Worm (Caenorhabditis elegans) whole organism, L4 larva: ENCODE data around the gene ZC374.2.

ENCODE experiments used
- D1046.2 ChIP-seq: fragments of 200-800 bp; sonication (Bioruptor generic); IDR thresholded peaks from 2 replicates; pipeline ENCODE4 v1.3.6; 2022; ENCODE audit warnings: missing genetic modification characterization, missing compliant biosample characterization
- F26F4.8 ChIP-seq: fragments of 200-800 bp; sonication (Bioruptor generic); conservative IDR thresholded peaks from 2 replicates; pipeline ENCODE4 v1.3.6; 2022; ENCODE audit warnings: missing genetic modification characterization, missing compliant biosample characterization
- T20F7.1 ChIP-seq: fragments of 200-800 bp; sonication (Bioruptor generic); optimal IDR thresholded peaks from 2 replicates; lab custom pipeline; 2018; ENCODE audit warnings: mild to moderate bottlenecking, missing genetic modification characterization, missing compliant biosample characterization
- Y105C5A.15 ChIP-seq: fragments of 200-800 bp; sonication (Bioruptor generic); IDR thresholded peaks from 2 replicates; pipeline ENCODE4 v1.3.6; 2022; ENCODE audit warnings: missing genetic modification characterization, missing compliant biosample characterization
- ZK546.5 ChIP-seq, 2 experiments: sonication (generic microtip); optimal IDR thresholded peaks; 2 replicates each; lab custom pipeline; 2017; ENCODE audit warnings: missing biosample characterization in 2 of 2, missing genetic modification characterization in 2 of 2
- aha-1 ChIP-seq: fragments of 150-350 bp; peaks from one replicate; lab custom pipeline; 2014; ENCODE audit warnings: missing biosample characterization, missing genetic modification characterization
- aly-2 ChIP-seq: sonication (generic microtip); optimal IDR thresholded peaks from 2 replicates; lab custom pipeline; 2018; ENCODE audit warnings: missing biosample characterization, missing genetic modification characterization
- ceh-44 ChIP-seq: fragments of 200-800 bp; sonication (Bioruptor generic); IDR thresholded peaks from 2 replicates; pipeline ENCODE4 v1.3.6; 2022; ENCODE audit warnings: missing genetic modification reagents, missing genetic modification characterization, missing compliant biosample characterization
- ctbp-1 ChIP-seq: fragments of 200-800 bp; sonication (Bioruptor generic); IDR thresholded peaks from 2 replicates; pipeline ENCODE4 v1.3.6; 2022; ENCODE audit warnings: missing genetic modification reagents, missing genetic modification characterization, missing compliant biosample characterization
- daf-16 ChIP-seq, 3 experiments: sonication (generic microtip); optimal IDR thresholded peaks; 2 replicates each; lab custom pipeline; 2016 to 2017; ENCODE audit warnings: missing genetic modification characterization in 3 of 3, missing genetic modification reagents in 3 of 3, mild to moderate bottlenecking in 2 of 3, missing compliant biosample characterization in 2 of 3, missing biosample characterization in 1 of 3, moderate library complexity in 1 of 3
- dmd-6 ChIP-seq: fragments of 200-800 bp; sonication (Bioruptor generic); IDR thresholded peaks from 2 replicates; pipeline ENCODE4 v1.3.6; 2022; ENCODE audit warnings: missing genetic modification reagents, missing genetic modification characterization, missing compliant biosample characterization
- dmd-8 ChIP-seq: fragments of 200-800 bp; sonication (Bioruptor generic); IDR thresholded peaks from 2 replicates; pipeline ENCODE4 v1.3.6; 2022; ENCODE audit warnings: missing genetic modification characterization, missing compliant biosample characterization
- dpl-1 ChIP-seq: fragments of 150-350 bp; optimal IDR thresholded peaks from 2 replicates; lab custom pipeline; 2014; ENCODE audit warnings: missing biosample characterization, missing genetic modification reagents, missing genetic modification characterization
- dve-1 ChIP-seq: sonication (generic microtip); optimal IDR thresholded peaks from 2 replicates; lab custom pipeline; 2017; ENCODE audit warnings: antibody characterized with exemption, mild to moderate bottlenecking, missing genetic modification characterization, missing compliant biosample characterization; ENCODE audit not compliant: insufficient read depth
- egl-43 ChIP-seq: fragments of 200-800 bp; sonication (Bioruptor generic); IDR thresholded peaks from 2 replicates; pipeline ENCODE4 v1.3.6; 2022; ENCODE audit warnings: missing genetic modification reagents, missing genetic modification characterization, missing compliant biosample characterization
- gei-8 ChIP-seq: fragments of 200-800 bp; sonication (Bioruptor generic); optimal IDR thresholded peaks from 2 replicates; lab custom pipeline; 2018; ENCODE audit warnings: mild to moderate bottlenecking, missing genetic modification characterization, missing compliant biosample characterization
- hlh-11 ChIP-seq: fragments of 200-800 bp; sonication (Bioruptor generic); optimal IDR thresholded peaks from 2 replicates; lab custom pipeline; 2018; ENCODE audit warnings: mild to moderate bottlenecking, missing genetic modification characterization, missing compliant biosample characterization
- jun-1 ChIP-seq: fragments of 150-350 bp; optimal IDR thresholded peaks from 2 replicates; lab custom pipeline; 2014; ENCODE audit warnings: missing biosample characterization, missing genetic modification reagents, missing genetic modification characterization
- lin-15B ChIP-seq: fragments of 150-350 bp; sonication (generic microtip); optimal IDR thresholded peaks from 3 replicates; lab custom pipeline; 2014; ENCODE audit warnings: missing biosample characterization, missing genetic modification characterization
- lin-29 ChIP-seq: fragments of 200-800 bp; sonication (Bioruptor generic); IDR thresholded peaks from 2 replicates; pipeline ENCODE4 v1.3.6; 2022; ENCODE audit warnings: missing genetic modification reagents, missing genetic modification characterization, missing compliant biosample characterization
- lsy-2 ChIP-seq, 2 experiments: fragments of 150-350 bp in 1 of 2; sonication (generic microtip) in 1 of 2; optimal IDR thresholded peaks; 2 replicates each; lab custom pipeline; 2014 to 2017; ENCODE audit warnings: missing biosample characterization in 2 of 2, missing genetic modification characterization in 2 of 2
- madf-5 ChIP-seq, 2 experiments: fragments of 200-800 bp; sonication (Bioruptor generic); IDR thresholded peaks; 2 replicates each; pipeline ENCODE4 v1.3.6; 2022; ENCODE audit warnings: missing compliant biosample characterization in 2 of 2, missing genetic modification characterization in 2 of 2
- madf-9 ChIP-seq: fragments of 200-800 bp; sonication (Bioruptor generic); conservative IDR thresholded peaks from 2 replicates; pipeline ENCODE4 v1.3.6; 2022; ENCODE audit warnings: missing genetic modification reagents, missing genetic modification characterization, missing compliant biosample characterization
- mdl-1 ChIP-seq, 2 experiments: fragments of 150-350 bp in 1 of 2; sonication (generic microtip) in 1 of 2; optimal IDR thresholded peaks; 2 replicates each; lab custom pipeline; 2014 to 2017; ENCODE audit warnings: missing biosample characterization in 2 of 2, missing genetic modification characterization in 2 of 2
- mdt-29 ChIP-seq: fragments of 200-800 bp; sonication (Bioruptor generic); IDR thresholded peaks from 2 replicates; pipeline ENCODE4 v1.3.6; 2022; ENCODE audit warnings: missing genetic modification reagents, missing genetic modification characterization, missing compliant biosample characterization
- mxl-2 ChIP-seq: fragments of 200-800 bp; sonication (Bioruptor generic); conservative IDR thresholded peaks from 2 replicates; pipeline ENCODE4 v1.3.6; 2022; ENCODE audit warnings: missing genetic modification reagents, missing genetic modification characterization, missing compliant biosample characterization
- mxl-3 ChIP-seq: fragments of 200-800 bp; sonication (Bioruptor generic); optimal IDR thresholded peaks from 2 replicates; lab custom pipeline; 2018; ENCODE audit warnings: mild to moderate bottlenecking, missing genetic modification characterization, missing compliant biosample characterization
- nhr-10 ChIP-seq: fragments of 150-350 bp; optimal IDR thresholded peaks from 2 replicates; lab custom pipeline; 2014; ENCODE audit warnings: missing biosample characterization, missing genetic modification characterization
- nhr-102 ChIP-seq: sonication (generic microtip); optimal IDR thresholded peaks from 2 replicates; lab custom pipeline; 2016; ENCODE audit warnings: mild to moderate bottlenecking, missing genetic modification characterization, moderate library complexity, missing compliant biosample characterization
- nhr-11 ChIP-seq: fragments of 150-350 bp; optimal IDR thresholded peaks from 2 replicates; lab custom pipeline; 2014; ENCODE audit warnings: missing biosample characterization, missing genetic modification characterization
- nhr-111 ChIP-seq: fragments of 200-800 bp; sonication (Bioruptor generic); optimal IDR thresholded peaks from 2 replicates; lab custom pipeline; 2018; ENCODE audit warnings: mild to moderate bottlenecking, missing genetic modification characterization, missing compliant biosample characterization
- nhr-237 ChIP-seq: sonication (generic microtip); optimal IDR thresholded peaks from 2 replicates; lab custom pipeline; 2017; ENCODE audit warnings: missing biosample characterization, missing genetic modification characterization
- nhr-28 ChIP-seq: fragments of 150-350 bp; optimal IDR thresholded peaks from 2 replicates; lab custom pipeline; 2014; ENCODE audit warnings: missing biosample characterization, missing genetic modification characterization
- nhr-41 ChIP-seq: fragments of 200-800 bp; sonication (Bioruptor generic); IDR thresholded peaks from 2 replicates; pipeline ENCODE4 v1.3.6; 2022; ENCODE audit warnings: missing genetic modification reagents, missing genetic modification characterization, missing compliant biosample characterization
- nhr-6 ChIP-seq: fragments of 150-350 bp; optimal IDR thresholded peaks from 2 replicates; lab custom pipeline; 2014; ENCODE audit warnings: missing biosample characterization, missing genetic modification characterization
- nhr-77 ChIP-seq: fragments of 150-350 bp; optimal IDR thresholded peaks from 2 replicates; lab custom pipeline; 2014; ENCODE audit warnings: missing biosample characterization, missing genetic modification characterization
- rbr-2 ChIP-seq: sonication (generic microtip); optimal IDR thresholded peaks from 2 replicates; lab custom pipeline; 2016; ENCODE audit warnings: missing genotype, missing genetic modification characterization, missing compliant biosample characterization
- saeg-2 ChIP-seq: fragments of 200-800 bp; sonication (Bioruptor generic); IDR thresholded peaks from 2 replicates; pipeline ENCODE4 v1.3.6; 2022; ENCODE audit warnings: missing genetic modification reagents, missing genetic modification characterization, missing compliant biosample characterization
- set-16 ChIP-seq: fragments of 200-800 bp; sonication (Bioruptor generic); IDR thresholded peaks from 2 replicates; pipeline ENCODE4 v1.3.6; 2022; ENCODE audit warnings: missing genetic modification reagents, missing genetic modification characterization, missing compliant biosample characterization
- zfp-2 ChIP-seq: sonication (generic microtip); optimal IDR thresholded peaks from 2 replicates; lab custom pipeline; 2016; ENCODE audit warnings: mild to moderate bottlenecking, missing genetic modification characterization, missing compliant biosample characterization

ZC374.2 gene

ce11 chrX:10068468-10068867 is 21.2 kb upstream of the ZC374.2 start:
- TF ChIP-seq hlh-11 (tag; lab: Kevin White, UChicago) = peak; percentile 59
- TF ChIP-seq dpl-1 (GFP tag; lab: Kevin White, UChicago) = no peak
- no peak for TF ChIP-seq F26F4.8 (GFP tag; lab: Robert Waterston, UW)
- peak in 1 of 2 experiments; percentile 67 for TF ChIP-seq daf-16 (GFP tag; optimal IDR thresholded peaks at IDR 0.05; lab: Kevin White, UChicago)
- TF ChIP-seq daf-16 (tag; optimal IDR thresholded peaks at IDR 0.05; lab: Kevin White, UChicago) = no peak
- TF ChIP-seq, all 104 proteins: peak for 2

ce11 chrX:10060475-10061011 is 13.3 kb upstream of the ZC374.2 start, which contains the start of gene ZC373.3:
ZC373.3 (plus strand) TSS chrX:10060525.
- no peak for TF ChIP-seq nhr-237
- no peak for TF ChIP-seq dmd-6 (GFP tag; lab: Robert Waterston, UW)
- no peak for TF ChIP-seq nhr-77 (tag; lab: Kevin White, UChicago)
- TF ChIP-seq mdt-29 = no peak
- TF ChIP-seq aha-1 (tag; lab: Kevin White, UChicago) = peak; percentile 94
- TF ChIP-seq dmd-8 (GFP tag; lab: Robert Waterston, UW) = no peak
- TF ChIP-seq rbr-2 = no peak

- no peak for TF ChIP-seq nhr-11 (tag; lab: Kevin White, UChicago)
- TF ChIP-seq dve-1 (tag; lab: Kevin White, UChicago) = no peak
- TF ChIP-seq, all 104 proteins: peak for 0
Observed at ce11 chrX:10058332-10058731, 11.1 kb upstream of the ZC374.2 start, which contains the start of gene ZC373.2. ZC373.2 (minus strand) TSS chrX:10058432.

ce11 chrX:10054410-10054800 is 7.2 kb upstream of the ZC374.2 start:
- peak; percentile 55 for TF ChIP-seq dmd-6 (GFP tag; lab: Robert Waterston, UW)
- peak in 1 of 2 experiments; percentile 16 for TF ChIP-seq lsy-2 (tag; optimal IDR thresholded peaks at IDR 0.05; lab: Kevin White, UChicago)
- peak; percentile 18 for TF ChIP-seq T20F7.1 (GFP tag; lab: Kevin White, UChicago)
- TF ChIP-seq nhr-41 (GFP tag; lab: Robert Waterston, UW) = no peak
- peak; percentile 25 for TF ChIP-seq dve-1 (tag; lab: Kevin White, UChicago)
- no peak for TF ChIP-seq egl-43 (GFP tag; lab: Robert Waterston, UW)
- peak; percentile 65 for TF ChIP-seq mxl-3 (GFP tag; lab: Kevin White, UChicago)
- no peak for TF ChIP-seq madf-5 (GFP tag; IDR thresholded peaks at IDR 0.05; lab: Robert Waterston, UW)
- peak; percentile 2 for TF ChIP-seq nhr-102 (tag; lab: Kevin White, UChicago)
- peak; percentile 13 for TF ChIP-seq aha-1 (tag; lab: Kevin White, UChicago)

- TF ChIP-seq dve-1 (tag; lab: Kevin White, UChicago) = peak; percentile 76
- no peak for TF ChIP-seq daf-16 (GFP tag; optimal IDR thresholded peaks at IDR 0.05; lab: Kevin White, UChicago)
- peak; percentile 82 for TF ChIP-seq daf-16 (tag; optimal IDR thresholded peaks at IDR 0.05; lab: Kevin White, UChicago)
- no peak for TF ChIP-seq zfp-2
- no peak for TF ChIP-seq nhr-111 (GFP tag; lab: Kevin White, UChicago)
- TF ChIP-seq dmd-6 (GFP tag; lab: Robert Waterston, UW) = peak; percentile 15; the same call in 1 of the 2 replicates
- no peak for TF ChIP-seq nhr-10 (tag; lab: Kevin White, UChicago)
- no peak for TF ChIP-seq lsy-2 (tag; optimal IDR thresholded peaks at IDR 0.05; lab: Kevin White, UChicago)
- no peak for TF ChIP-seq D1046.2 (GFP tag; lab: Robert Waterston, UW)
- TF ChIP-seq ctbp-1 (GFP tag; lab: Robert Waterston, UW) = no peak
- no peak for TF ChIP-seq aly-2
- no peak for TF ChIP-seq nhr-11 (tag; lab: Kevin White, UChicago)
- TF ChIP-seq jun-1 (tag; lab: Kevin White, UChicago) = no peak
- no peak for TF ChIP-seq Y105C5A.15
- no peak for TF ChIP-seq saeg-2
- no peak for TF ChIP-seq mxl-2
- no peak for TF ChIP-seq lin-29
- no peak for TF ChIP-seq lin-15B (tag; lab: Kevin White, UChicago)
- TF ChIP-seq rbr-2 = no peak
- no peak for TF ChIP-seq set-16 (GFP tag; lab: Robert Waterston, UW)
- TF ChIP-seq ceh-44 = no peak
- TF ChIP-seq nhr-6 (tag; lab: Kevin White, UChicago) = no peak
- TF ChIP-seq madf-9 (GFP tag; lab: Robert Waterston, UW) = no peak
- TF ChIP-seq gei-8 (GFP tag; lab: Kevin White, UChicago) = no peak
- TF ChIP-seq mdl-1 (tag; optimal IDR thresholded peaks at IDR 0.05; lab: Kevin White, UChicago) = no peak
- no peak for TF ChIP-seq ZK546.5 (tag; optimal IDR thresholded peaks at IDR 0.05; lab: Kevin White, UChicago)
- no peak for TF ChIP-seq madf-5 (GFP tag; IDR thresholded peaks at IDR 0.05; lab: Robert Waterston, UW)
- peak; percentile 5 for TF ChIP-seq nhr-28 (tag; lab: Kevin White, UChicago)
Observed at ce11 chrX:10053742-10054409, 6.7 kb upstream of the ZC374.2 start, which contains the start of gene cbs-1. cbs-1 (plus strand) TSS chrX:10054275.
